Fruit fly (Drosophila melanogaster) S2 (cell line): ENCODE results near the gene Wdr59.

Source experiments
- CG8478 ChIP-seq: fragments of >200 bp; optimal IDR thresholded peaks from 2 replicates; lab custom pipeline; 2018
- CTCF ChIP-seq, 2 experiments: fragments of >200 bp; optimal IDR thresholded peaks; 2 replicates each; lab custom pipeline; 2018

Wdr59 gene

dm6 chr2L:11061155-11061554 lies 30.1 kb upstream of the Wdr59 start:
- TF ChIP-seq CG8478 (lab: Kevin White, UChicago) (no peak), CTCF (optimal IDR thresholded peaks at IDR 0.05; lab: Kevin White, UChicago) (no peak)

dm6 chr2L:11065106-11065878 lies 26.0 kb upstream of the Wdr59 start:
- TF ChIP-seq CTCF (optimal IDR thresholded peaks at IDR 0.05; lab: Kevin White, UChicago) (no peak), CG8478 (lab: Kevin White, UChicago) (no peak)

- no peak for TF ChIP-seq CTCF (optimal IDR thresholded peaks at IDR 0.05; lab: Kevin White, UChicago)
- TF ChIP-seq CG8478 (lab: Kevin White, UChicago), result no peak
These were observed 25.1 kb upstream of the Wdr59 start for dm6 chr2L:11065932-11066823.

- TF ChIP-seq CTCF (optimal IDR thresholded peaks at IDR 0.05; lab: Kevin White, UChicago) (no peak), CG8478 (lab: Kevin White, UChicago) (no peak)
These were observed 24.3 kb upstream of the Wdr59 start, which contains the start of gene Samuel for dm6 chr2L:11066887-11067459. Gene Samuel, minus strand, starts transcription at chr2L:11066998.

DNA sequence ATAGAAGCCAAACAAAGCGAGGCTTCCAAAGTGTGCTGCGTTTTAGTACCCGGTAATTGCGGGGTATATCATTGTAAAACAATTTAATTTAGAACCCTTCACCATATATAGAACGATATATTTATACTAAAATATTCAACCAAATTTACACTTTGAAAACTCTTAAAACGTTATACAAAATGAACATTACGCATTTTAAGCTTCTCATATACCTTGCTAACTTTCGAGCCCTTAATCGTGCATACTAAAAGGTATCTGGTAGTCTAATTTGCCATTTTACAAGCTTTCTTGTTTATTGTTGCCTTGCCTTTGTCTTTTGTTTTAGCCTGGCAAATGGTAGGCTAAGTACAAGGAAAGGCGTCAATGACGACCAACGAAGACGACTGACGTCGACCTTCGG lies 23.3 kb upstream of the Wdr59 start:
- no peak for TF ChIP-seq CG8478 (lab: Kevin White, UChicago)
- TF ChIP-seq CTCF (optimal IDR thresholded peaks at IDR 0.05; lab: Kevin White, UChicago), result no peak

DNA sequence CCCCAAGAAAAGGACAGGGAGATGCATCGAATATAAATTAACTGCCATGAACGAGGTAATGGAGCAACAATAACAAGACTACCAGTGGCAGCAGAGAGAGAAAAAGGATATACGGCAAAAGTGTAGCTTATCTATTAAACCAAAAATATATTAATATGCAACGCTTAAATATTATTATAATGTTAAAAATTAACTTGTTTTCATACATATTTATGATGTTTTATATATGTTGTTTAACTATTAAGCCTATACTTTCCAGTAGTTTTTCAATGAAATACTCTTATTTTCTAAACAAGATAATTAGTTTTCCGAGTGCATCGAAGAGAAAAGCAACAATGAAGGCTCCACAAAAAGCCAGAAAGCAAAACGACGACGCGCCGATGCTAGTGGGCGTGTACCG lies 22.8 kb upstream of the Wdr59 start:
- no peak for TF ChIP-seq CTCF (optimal IDR thresholded peaks at IDR 0.05; lab: Kevin White, UChicago)
- no peak for TF ChIP-seq CG8478 (lab: Kevin White, UChicago)

DNA sequence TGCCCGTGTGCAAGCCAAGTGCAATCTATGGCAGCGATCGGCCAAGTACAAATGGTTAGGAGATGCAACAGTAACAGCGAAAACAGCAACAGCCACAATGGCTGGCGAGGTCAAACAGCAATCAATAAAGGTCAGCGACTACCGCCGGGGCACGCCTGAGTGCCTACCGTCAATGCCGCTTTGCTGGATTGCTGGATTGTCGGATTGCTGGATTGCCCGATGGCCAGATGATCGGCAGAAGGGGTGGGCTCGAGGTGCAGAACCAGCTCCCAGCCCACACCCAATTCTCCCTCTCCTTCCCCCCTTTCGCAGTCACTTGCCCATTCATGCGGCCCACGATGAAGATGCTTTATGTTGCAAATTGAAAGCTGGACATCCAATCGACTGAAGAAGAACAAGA lies 22.3 kb upstream of the Wdr59 start:
- TF ChIP-seq CTCF (optimal IDR thresholded peaks at IDR 0.05; lab: Kevin White, UChicago), result no peak
- TF ChIP-seq CG8478 (lab: Kevin White, UChicago), result no peak

DNA sequence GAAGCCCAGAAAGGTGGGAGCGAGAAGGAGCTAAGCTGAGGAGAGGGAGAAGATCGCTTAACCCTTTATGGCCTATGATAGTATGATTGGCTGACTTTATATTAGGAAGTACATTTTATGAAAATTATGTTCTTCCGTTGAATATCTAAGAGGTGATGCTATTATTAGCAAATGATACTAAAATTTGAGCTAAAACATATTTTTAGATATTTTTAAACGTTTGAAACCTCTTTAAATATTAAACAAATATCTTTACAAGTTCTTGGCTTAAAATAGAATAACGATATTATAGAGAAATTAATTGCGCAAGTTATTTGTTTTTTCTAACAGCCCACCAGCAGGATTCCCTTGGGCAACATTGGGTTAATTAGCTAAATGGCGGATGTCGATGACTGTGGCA lies 21.8 kb upstream of the Wdr59 start:
- TF ChIP-seq CG8478 (lab: Kevin White, UChicago) (no peak), CTCF (optimal IDR thresholded peaks at IDR 0.05; lab: Kevin White, UChicago) (no peak)

dm6 chr2L:11070862-11071261 lies 20.4 kb upstream of the Wdr59 start, which contains the start of gene CG14915:
Gene CG14915, plus strand, starts transcription at chr2L:11071027.
- TF ChIP-seq CTCF (optimal IDR thresholded peaks at IDR 0.05; lab: Kevin White, UChicago), result no peak
- TF ChIP-seq CG8478 (lab: Kevin White, UChicago), result no peak

dm6 chr2L:11072250-11072649 lies 19.0 kb upstream of the Wdr59 start:
- TF ChIP-seq CTCF (optimal IDR thresholded peaks at IDR 0.05; lab: Kevin White, UChicago) (no peak), CG8478 (lab: Kevin White, UChicago) (no peak)

- TF ChIP-seq CG8478 (lab: Kevin White, UChicago), result no peak
- no peak for TF ChIP-seq CTCF (optimal IDR thresholded peaks at IDR 0.05; lab: Kevin White, UChicago)
These were observed 18.4 kb upstream of the Wdr59 start for dm6 chr2L:11072880-11073279.

DNA sequence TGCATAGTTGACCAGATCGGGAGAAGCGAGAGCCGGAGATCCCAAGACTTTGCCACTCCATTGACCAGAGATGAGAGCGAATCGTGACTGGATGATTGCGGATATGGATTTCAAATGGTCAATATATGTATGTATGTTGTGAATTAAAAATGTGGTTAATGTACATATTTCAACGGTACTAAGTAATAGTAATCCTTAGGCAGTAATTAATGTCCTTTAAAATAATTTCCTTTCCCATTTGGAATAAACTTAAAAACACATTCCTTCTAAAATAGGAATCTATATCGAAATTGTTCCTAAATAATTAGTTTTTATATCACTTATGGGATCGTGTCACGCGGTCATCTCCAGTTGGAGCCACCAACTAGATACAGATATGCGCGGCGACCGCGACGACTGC lies 17.3 kb upstream of the Wdr59 start:
- no peak for TF ChIP-seq CG8478 (lab: Kevin White, UChicago)
- TF ChIP-seq CTCF (optimal IDR thresholded peaks at IDR 0.05; lab: Kevin White, UChicago), result no peak

DNA sequence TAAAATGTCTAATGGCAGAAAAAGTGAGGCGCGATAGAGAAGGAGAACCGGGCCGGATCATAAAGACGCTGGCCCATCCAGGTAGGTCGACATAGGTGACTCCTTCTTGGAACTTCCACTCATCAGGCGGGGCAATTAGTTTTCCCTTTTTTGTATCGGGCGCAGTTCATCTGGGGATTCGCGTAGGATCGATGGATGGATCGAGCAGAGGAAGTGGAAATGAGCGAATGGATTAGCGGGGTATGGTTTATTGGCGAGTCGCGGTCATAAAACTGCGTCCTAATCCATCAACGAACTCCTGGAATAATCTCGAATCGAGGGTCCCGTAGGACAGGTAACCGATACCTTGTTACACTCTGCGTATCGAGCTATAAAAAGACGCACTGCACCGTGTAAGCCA lies 16.1 kb upstream of the Wdr59 start, which contains the start of gene CG43725:
CG43725 (plus strand) TSS at position 400 of the 400 bp plus-strand sequence.
- TF ChIP-seq CG8478 (lab: Kevin White, UChicago), result no peak
- no peak for TF ChIP-seq CTCF (optimal IDR thresholded peaks at IDR 0.05; lab: Kevin White, UChicago)

dm6 chr2L:11081337-11081736 lies 9.9 kb upstream of the Wdr59 start, which contains the start of gene AstC:
Gene AstC, minus strand, starts transcription at chr2L:11081399.
- TF ChIP-seq CG8478 (lab: Kevin White, UChicago) (no peak), CTCF (optimal IDR thresholded peaks at IDR 0.05; lab: Kevin White, UChicago) (no peak)
